Worm (Caenorhabditis elegans) whole organism, L3 larva: ENCODE results near the gene srh-255.

Source experiments
- ceh-9 ChIP-seq: sonication (generic microtip); optimal IDR thresholded peaks from 2 replicates; lab custom pipeline; 2018; ENCODE audit warnings: missing biosample characterization, missing genetic modification characterization
- elt-1 ChIP-seq: fragments of 150-350 bp; optimal IDR thresholded peaks from 2 replicates; lab custom pipeline; 2014; ENCODE audit warnings: missing biosample characterization, missing genetic modification characterization
- nhr-11 ChIP-seq: fragments of 150-350 bp; optimal IDR thresholded peaks from 2 replicates; lab custom pipeline; 2014; ENCODE audit warnings: missing biosample characterization, missing genetic modification characterization
- nhr-237 ChIP-seq: fragments of 150-350 bp; optimal IDR thresholded peaks from 2 replicates; lab custom pipeline; 2014; ENCODE audit warnings: missing biosample characterization, missing genetic modification characterization
- unc-62 ChIP-seq: fragments of 150-350 bp; sonication (generic microtip); optimal IDR thresholded peaks from 4 replicates; lab custom pipeline; 2014; ENCODE audit warnings: missing biosample characterization, missing genetic modification reagents, missing genetic modification characterization
- zag-1 ChIP-seq: fragments of 150-350 bp; optimal IDR thresholded peaks from 2 replicates; lab custom pipeline; 2014; ENCODE audit warnings: missing biosample characterization, missing genetic modification characterization

ce11 chrV:17075900-17076299, 11.1 kb downstream of the srh-255 start, which contains the start of gene str-125:
- TF ChIP-seq unc-62 (GFP tag; lab: Kevin White, UChicago) (no peak), elt-1 (tag; lab: Kevin White, UChicago) (no peak), nhr-11 (tag; lab: Kevin White, UChicago) (no peak), zag-1 (tag; lab: Kevin White, UChicago) (no peak), nhr-237 (tag; lab: Kevin White, UChicago) (no peak), ceh-9 (tag; lab: Kevin White, UChicago) (no peak)
